Fruit fly (Drosophila melanogaster) whole organism, adult: ENCODE results near the gene lin-28.

ENCODE experiments used
- CG12768 ChIP-seq: fragments of 200-800 bp; sonication (Bioruptor generic); optimal IDR thresholded peaks from 2 replicates; lab custom pipeline; 2017; ENCODE audit warnings: missing biosample characterization, missing genetic modification characterization, mild to moderate bottlenecking, moderate library complexity, missing genetic modification reagents
- CG1620 ChIP-seq: fragments of 200-800 bp; sonication (Bioruptor generic); optimal IDR thresholded peaks from 2 replicates; lab custom pipeline; 2016; ENCODE audit warnings: missing biosample characterization, missing genetic modification characterization
- CG7045 ChIP-seq: fragments of 200-800 bp; sonication (Bioruptor generic); optimal IDR thresholded peaks from 2 replicates; lab custom pipeline; 2017; ENCODE audit warnings: missing biosample characterization, mild to moderate bottlenecking, missing genetic modification characterization
- Clk ChIP-seq: fragments of 200-800 bp; sonication (Bioruptor generic); optimal IDR thresholded peaks from 2 replicates; lab custom pipeline; 2017; ENCODE audit warnings: missing biosample characterization, missing genetic modification characterization
- Crg-1 ChIP-seq: fragments of 200-800 bp; sonication (Bioruptor generic); optimal IDR thresholded peaks from 2 replicates; lab custom pipeline; 2016; ENCODE audit warnings: missing biosample characterization, missing genetic modification characterization
- Mnt ChIP-seq: fragments of 200-800 bp; sonication (Bioruptor generic); optimal IDR thresholded peaks from 2 replicates; lab custom pipeline; 2016; ENCODE audit warnings: missing biosample characterization, mild to moderate bottlenecking, missing genetic modification characterization
- cic ChIP-seq: fragments of 200-800 bp; sonication (Bioruptor generic); optimal IDR thresholded peaks from 2 replicates; lab custom pipeline; 2017; ENCODE audit warnings: missing biosample characterization, mild to moderate bottlenecking, missing genetic modification characterization, moderate library complexity
- cnc ChIP-seq, 2 experiments: fragments of >200 bp; optimal IDR thresholded peaks; 2 replicates each; lab custom pipeline; 2017
- kay ChIP-seq: fragments of 200-800 bp; sonication (Bioruptor generic); peaks from one replicate; lab custom pipeline; 2016; ENCODE audit warnings: missing biosample characterization, missing genetic modification characterization, borderline replicate concordance
- ovo ChIP-seq: fragments of 200-800 bp; sonication (Bioruptor generic); optimal IDR thresholded peaks from 2 replicates; lab custom pipeline; 2016; ENCODE audit warnings: missing biosample characterization, missing genetic modification characterization
- tj ChIP-seq: fragments of 200-800 bp; sonication (Bioruptor generic); optimal IDR thresholded peaks from 3 replicates; lab custom pipeline; 2017; ENCODE audit warnings: missing biosample characterization, mild to moderate bottlenecking, missing genetic modification characterization, moderate library complexity
- toe ChIP-seq: fragments of 200-800 bp; sonication (Bioruptor generic); optimal IDR thresholded peaks from 2 replicates; lab custom pipeline; 2016; ENCODE audit warnings: missing biosample characterization, missing genetic modification characterization

lin-28 gene

DNA sequence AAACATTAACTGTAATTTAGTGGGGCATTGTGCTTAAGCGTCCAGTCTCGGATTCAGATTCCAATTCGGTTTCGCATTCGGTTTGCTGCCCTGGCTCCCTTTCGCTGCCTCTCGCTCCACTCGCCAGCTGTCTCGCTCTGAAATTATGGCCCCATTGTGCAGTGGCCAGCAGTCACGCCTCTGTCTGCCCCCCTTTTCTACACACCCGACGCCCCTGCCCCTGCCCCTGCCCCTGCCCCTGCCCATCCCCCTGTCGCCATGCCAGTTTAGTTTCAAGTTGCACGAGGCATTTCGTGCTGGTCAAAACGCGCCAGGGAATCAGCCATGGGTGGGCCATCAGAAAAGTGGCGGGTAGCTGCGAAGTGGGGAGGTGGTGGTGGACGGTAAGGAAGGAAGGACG lies 31.8 kb downstream of the lin-28 start:
- TF ChIP-seq cnc (optimal IDR thresholded peaks at IDR 0.05; lab: Kevin White, UChicago) = no peak
- TF ChIP-seq Crg-1 (GFP tag; lab: Kevin White, UChicago) = no peak
- TF ChIP-seq tj (GFP tag; lab: Kevin White, UChicago) = no peak
- no peak for TF ChIP-seq toe
- TF ChIP-seq Clk = no peak
- no peak for TF ChIP-seq cic (GFP tag; lab: Kevin White, UChicago)
- TF ChIP-seq Mnt (GFP tag; lab: Kevin White, UChicago) = no peak
- no peak for TF ChIP-seq CG7045 (GFP tag; lab: Kevin White, UChicago)
- TF ChIP-seq CG1620 (GFP tag; lab: Kevin White, UChicago) = no peak
- TF ChIP-seq CG12768 (GFP tag; lab: Kevin White, UChicago) = no peak
- no peak for TF ChIP-seq ovo (GFP tag; lab: Kevin White, UChicago)
- TF ChIP-seq kay = no peak

DNA sequence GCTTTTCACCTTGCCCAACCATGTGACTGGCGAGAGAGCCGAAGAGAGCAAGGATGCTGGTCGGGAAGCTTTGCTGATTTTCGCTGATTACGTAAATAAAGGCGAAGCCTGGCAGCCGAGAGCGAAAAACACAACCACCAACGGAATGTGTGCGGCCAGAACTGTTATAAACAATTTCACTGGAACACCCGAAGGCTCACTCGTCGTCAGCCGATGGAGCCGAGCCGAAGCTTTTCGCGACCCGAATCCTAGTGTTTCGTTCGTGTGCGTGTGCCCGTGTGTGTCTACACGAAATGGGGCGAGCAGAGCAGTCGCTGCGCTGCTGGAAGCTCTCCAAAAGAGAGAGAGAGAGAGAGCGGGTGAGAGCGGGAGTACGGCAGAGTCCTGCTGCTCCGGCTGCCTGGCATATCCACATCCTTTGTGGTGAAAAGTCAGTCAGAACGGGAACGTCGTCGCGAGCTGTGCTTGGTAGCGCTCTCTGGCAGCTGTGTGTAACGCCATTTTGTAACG lies 36.6 kb downstream of the lin-28 start:
- TF ChIP-seq Mnt (GFP tag; lab: Kevin White, UChicago) (no peak), CG1620 (GFP tag; lab: Kevin White, UChicago) (no peak)
